Worm (Caenorhabditis elegans) whole organism, mixed stage, embryonic: ENCODE results near the gene rnst-2.

Experiments
- ceh-43 ChIP-seq: fragments of 200-800 bp; sonication (Bioruptor generic); optimal IDR thresholded peaks from 2 replicates; lab custom pipeline; 2018; ENCODE audit warnings: mild to moderate bottlenecking, missing genetic modification characterization, moderate library complexity, missing compliant biosample characterization
- elt-3 ChIP-seq: fragments of 150-350 bp; optimal IDR thresholded peaks from 2 replicates; lab custom pipeline; 2014; ENCODE audit warnings: missing biosample characterization, missing genetic modification characterization
- lin-32 ChIP-seq: fragments of 200-800 bp; sonication (Bioruptor generic); optimal IDR thresholded peaks from 2 replicates; lab custom pipeline; 2018; ENCODE audit warnings: mild to moderate bottlenecking, missing genetic modification characterization, missing compliant biosample characterization
- lsy-2 ChIP-seq: fragments of 150-350 bp; optimal IDR thresholded peaks from 2 replicates; lab custom pipeline; 2014; ENCODE audit warnings: missing biosample characterization, missing genetic modification characterization
- nhr-2 ChIP-seq: fragments of 150-350 bp; optimal IDR thresholded peaks from 2 replicates; lab custom pipeline; 2014; ENCODE audit warnings: missing biosample characterization, missing genetic modification characterization
- nhr-237 ChIP-seq: fragments of 150-350 bp; optimal IDR thresholded peaks from 2 replicates; lab custom pipeline; 2014; ENCODE audit warnings: missing biosample characterization, missing genetic modification characterization
- nhr-76 ChIP-seq: sonication (generic microtip); optimal IDR thresholded peaks from 2 replicates; lab custom pipeline; 2017; ENCODE audit warnings: missing biosample characterization, missing genetic modification characterization
- unc-39 ChIP-seq: fragments of 150-350 bp; optimal IDR thresholded peaks from 2 replicates; lab custom pipeline; 2014; ENCODE audit warnings: missing biosample characterization, missing genetic modification characterization

ce11 chrV:1112658-1113057 lies 51.3 kb downstream of the rnst-2 start, which contains the start of gene Y50D4B.1:
- no peak for TF ChIP-seq nhr-2 (tag; lab: Kevin White, UChicago)
- TF ChIP-seq nhr-76 (tag; lab: Kevin White, UChicago), result no peak
- no peak for TF ChIP-seq elt-3 (tag; lab: Kevin White, UChicago)
- TF ChIP-seq ceh-43, result no peak
- TF ChIP-seq unc-39 (tag; lab: Kevin White, UChicago), result no peak
- TF ChIP-seq lin-32 (GFP tag; lab: Kevin White, UChicago), result no peak
- TF ChIP-seq nhr-237 (tag; lab: Kevin White, UChicago), result no peak
- TF ChIP-seq lsy-2, result no peak
